Worm (Caenorhabditis elegans): ENCODE data around the gene F49F1.5.

ce11 chrIV:4123083-4123482 lies 2.9 kb upstream of the F49F1.5 start, which contains the start of gene mul-1:
- TF ChIP-seq him-1 (tag; optimal IDR thresholded peaks at IDR 0.05) = no peak
- TF ChIP-seq W03F9.2 (tag; optimal IDR thresholded peaks at IDR 0.05) = no peak
